Worm (Caenorhabditis elegans) whole organism, L4 larva: ENCODE results near the gene col-109.

Experiments used
- aly-2 ChIP-seq: sonication (generic microtip); optimal IDR thresholded peaks from 2 replicates; lab custom pipeline; 2018; ENCODE audit warnings: missing biosample characterization, missing genetic modification characterization
- ceh-28 ChIP-seq: fragments of 150-350 bp; optimal IDR thresholded peaks from 2 replicates; lab custom pipeline; 2014; ENCODE audit warnings: missing biosample characterization, missing genetic modification reagents, missing genetic modification characterization
- ztf-11 ChIP-seq: fragments of 150-350 bp; optimal IDR thresholded peaks from 2 replicates; lab custom pipeline; 2014; ENCODE audit warnings: missing biosample characterization, missing genetic modification characterization

- TF ChIP-seq ztf-11 (tag; lab: Kevin White, UChicago), result no peak
- no peak for TF ChIP-seq aly-2 (tag; lab: Kevin White, UChicago)
- TF ChIP-seq ceh-28 (tag; lab: Kevin White, UChicago), result no peak
These were observed 7.3 kb upstream of the col-109 start for ce11 chrIV:1827362-1827761.
